Worm (Caenorhabditis elegans) whole organism, young adult: Measurements from ENCODE around the gene vit-2.

Source experiments
- ama-1 ChIP-seq, 3 experiments: fragments of 150-350 bp in 1 of 3; sonication (generic microtip) in 2 of 3; optimal IDR thresholded peaks; 2 replicates each; lab custom pipeline; 2014 to 2018; ENCODE audit warnings: missing biosample characterization in 2 of 3, missing genetic modification characterization in 2 of 3, missing genetic modification reagents in 2 of 3
- bed-1 ChIP-seq: fragments of 200-800 bp; sonication (Bioruptor generic); IDR thresholded peaks from 2 replicates; pipeline ENCODE4 v1.3.6; 2022; ENCODE audit warnings: missing genetic modification reagents, missing genetic modification characterization, missing compliant biosample characterization
- ccch-3 ChIP-seq: fragments of 200-800 bp; sonication (Bioruptor generic); optimal IDR thresholded peaks from 2 replicates; lab custom pipeline; 2018; ENCODE audit warnings: mild to moderate bottlenecking, missing genetic modification characterization, missing compliant biosample characterization
- nhr-179 ChIP-seq: sonication (generic microtip); optimal IDR thresholded peaks from 2 replicates; lab custom pipeline; 2016; ENCODE audit warnings: mild to moderate bottlenecking, missing genetic modification characterization, missing compliant biosample characterization
- unc-62 ChIP-seq: fragments of 150-350 bp; optimal IDR thresholded peaks from 2 replicates; lab custom pipeline; 2014; ENCODE audit warnings: missing biosample characterization, missing genetic modification reagents, missing genetic modification characterization
- zim-3 ChIP-seq: sonication (generic microtip); optimal IDR thresholded peaks from 2 replicates; lab custom pipeline; 2017; ENCODE audit warnings: mild to moderate bottlenecking, missing genetic modification characterization, moderate library complexity, missing compliant biosample characterization

DNA sequence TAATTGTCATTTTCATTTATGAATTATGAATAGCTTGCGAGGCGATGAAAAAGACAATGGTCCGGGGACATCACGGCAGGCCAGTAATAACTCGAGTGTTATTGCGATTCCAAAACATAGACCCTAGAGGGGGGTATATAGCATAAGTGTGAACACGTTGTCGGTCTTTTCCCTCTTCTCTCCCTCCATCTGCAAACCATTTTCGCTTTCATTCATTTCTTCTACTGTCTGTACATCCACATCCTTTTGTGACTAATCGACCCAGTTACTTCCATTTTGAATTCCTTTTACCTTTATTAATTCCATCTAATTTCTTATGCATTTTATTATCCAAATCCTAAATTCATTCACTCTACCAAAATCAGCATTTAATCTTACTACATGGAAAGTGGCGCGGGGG is 29.8 kb upstream of the vit-2 start:
- TF ChIP-seq bed-1 (GFP tag; lab: Robert Waterston, UW) (no peak), ccch-3 (GFP tag; lab: Kevin White, UChicago) (no peak), nhr-179 (tag; lab: Kevin White, UChicago) (no peak), zim-3 (tag; lab: Kevin White, UChicago) (no peak), ama-1 (optimal IDR thresholded peaks at IDR 0.05; lab: Kevin White, UChicago) (no peak), ama-1 (GFP tag; optimal IDR thresholded peaks at IDR 0.05; lab: Kevin White, UChicago) (no peak), unc-62 (no peak)
